Fruit fly (Drosophila melanogaster): ENCODE measurements around the gene nkd.

The nkd gene

DNA sequence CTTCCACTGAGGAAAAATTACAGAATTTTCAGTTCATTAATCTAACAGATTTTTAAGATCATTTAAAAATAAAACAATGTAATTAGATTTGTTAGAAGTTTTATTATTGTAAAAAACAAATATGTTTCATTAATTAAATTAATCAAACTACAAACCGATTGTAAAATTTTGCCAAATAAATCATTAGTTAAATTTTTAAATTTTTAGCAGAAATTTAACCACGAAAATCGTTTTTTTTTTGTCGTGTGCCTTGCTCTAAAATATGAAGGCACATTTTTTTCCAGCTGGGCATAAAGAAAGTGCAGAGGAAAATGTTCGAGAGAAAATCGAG, 28.6 kb upstream of the nkd start (continued):
- TF ChIP-seq CG4617 (GFP tag; optimal IDR thresholded peaks at IDR 0.05; ENCODE audit: borderline replicate concordance): no peak
- no peak for TF ChIP-seq hth (optimal IDR thresholded peaks at IDR 0.05)
- no peak for TF ChIP-seq lov (optimal IDR thresholded peaks at IDR 0.05)
- TF ChIP-seq lov (GFP tag; IDR thresholded peaks at IDR 0.05): no peak
- peak; percentile 21 for TF ChIP-seq Meics (GFP tag; optimal IDR thresholded peaks at IDR 0.05)
- peak in 1 of 2 experiments; percentile 75 for TF ChIP-seq Eip74EF (GFP tag; optimal IDR thresholded peaks at IDR 0.05)
- TF ChIP-seq CG9727 (GFP tag; optimal IDR thresholded peaks at IDR 0.05): peak; percentile 10
- no peak for TF ChIP-seq danr (GFP tag; IDR thresholded peaks at IDR 0.05)
- no peak for TF ChIP-seq CG11696 (GFP tag; IDR thresholded peaks at IDR 0.05)
- no peak for TF ChIP-seq Nf-YB (GFP tag; optimal IDR thresholded peaks at IDR 0.05)
- no peak for TF ChIP-seq al (GFP tag; IDR thresholded peaks at IDR 0.05)
- no peak for TF ChIP-seq Chrac-16 (GFP tag; optimal IDR thresholded peaks at IDR 0.05)
- TF ChIP-seq Dfd (GFP tag; optimal IDR thresholded peaks at IDR 0.05): no peak
- TF ChIP-seq CG7963 (GFP tag; IDR thresholded peaks at IDR 0.05; ENCODE audit: partially characterized antibody): no peak
- TF ChIP-seq jumu (GFP tag; optimal IDR thresholded peaks at IDR 0.05): no peak
- no peak for TF ChIP-seq CG7987 (GFP tag; optimal IDR thresholded peaks at IDR 0.05)
- no peak for TF ChIP-seq Sry-δ (GFP tag; optimal IDR thresholded peaks at IDR 0.05)
- TF ChIP-seq wor (GFP tag; IDR thresholded peaks at IDR 0.05): no peak
- no peak for TF ChIP-seq CG43689 (GFP tag; IDR thresholded peaks at IDR 0.05)
- TF ChIP-seq CG1024 (GFP tag; IDR thresholded peaks at IDR 0.05): no peak
- no peak for TF ChIP-seq ttk (GFP tag; IDR thresholded peaks at IDR 0.05)
- no peak for TF ChIP-seq caup (GFP tag; optimal IDR thresholded peaks at IDR 0.05; ENCODE audit: severe bottlenecking)
- peak; percentile 13 for TF ChIP-seq CG4424 (GFP tag; optimal IDR thresholded peaks at IDR 0.05)
- no peak for TF ChIP-seq BEAF-32 (GFP tag; optimal IDR thresholded peaks at IDR 0.05)
- TF ChIP-seq grn (GFP tag; optimal IDR thresholded peaks at IDR 0.05): no peak
- TF ChIP-seq CG12391 (tag; optimal IDR thresholded peaks at IDR 0.05): peak; percentile 73
- no peak for TF ChIP-seq tup (GFP tag; optimal IDR thresholded peaks at IDR 0.05)
- no peak for TF ChIP-seq CG6654 (GFP tag; optimal IDR thresholded peaks at IDR 0.05)
- peak; percentile 75 for TF ChIP-seq CG11504 (tag; optimal IDR thresholded peaks at IDR 0.05)
- TF ChIP-seq corto (GFP tag; optimal IDR thresholded peaks at IDR 0.05): no peak
- no peak for TF ChIP-seq Sry-β (GFP tag; optimal IDR thresholded peaks at IDR 0.05)
- no peak for TF ChIP-seq dysf (GFP tag; IDR thresholded peaks at IDR 0.05)
- no peak for TF ChIP-seq CG18599 (GFP tag; optimal IDR thresholded peaks at IDR 0.05)
- peak; percentile 27 for TF ChIP-seq CG10209 (GFP tag; optimal IDR thresholded peaks at IDR 0.05)
- TF ChIP-seq CG8290 (GFP tag; optimal IDR thresholded peaks at IDR 0.05): no peak
- no peak for TF ChIP-seq CG8290 (tag; optimal IDR thresholded peaks at IDR 0.05)
- TF ChIP-seq MBD-R2 (GFP tag; IDR thresholded peaks at IDR 0.05): no peak
- no peak for TF ChIP-seq CG2120 (GFP tag; optimal IDR thresholded peaks at IDR 0.05)
- peak; percentile 47 for TF ChIP-seq Spps (tag; optimal IDR thresholded peaks at IDR 0.05)
- no peak for TF ChIP-seq chif (GFP tag; optimal IDR thresholded peaks at IDR 0.05)
- no peak for TF ChIP-seq CG5180 (GFP tag; optimal IDR thresholded peaks at IDR 0.05)
- TF ChIP-seq dan (GFP tag; IDR thresholded peaks at IDR 0.05): no peak
- no peak for TF ChIP-seq CG3838 (GFP tag; optimal IDR thresholded peaks at IDR 0.05)
- no peak for TF ChIP-seq CG10274 (GFP tag; optimal IDR thresholded peaks at IDR 0.05)
- no peak for TF ChIP-seq CG17568 (GFP tag; optimal IDR thresholded peaks at IDR 0.05)
- TF ChIP-seq zfh1 (GFP tag; IDR thresholded peaks at IDR 0.05): no peak
- TF ChIP-seq NC2α (GFP tag; optimal IDR thresholded peaks at IDR 0.05): no peak
- no peak for TF ChIP-seq Fer2 (tag; optimal IDR thresholded peaks at IDR 0.05)
- TF ChIP-seq chinmo (GFP tag; IDR thresholded peaks at IDR 0.05; ENCODE audit: partially characterized antibody): no peak
- peak; percentile 63 for TF ChIP-seq CG10267 (tag; optimal IDR thresholded peaks at IDR 0.05)
- TF ChIP-seq H15 (GFP tag; IDR thresholded peaks at IDR 0.05): no peak
- no peak for TF ChIP-seq CG1233 (GFP tag; optimal IDR thresholded peaks at IDR 0.05)
